Worm (Caenorhabditis elegans) whole organism, L3 larva: ENCODE results near the gene F25E5.16.

Experiments
- ZK546.5 ChIP-seq: sonication (generic microtip); optimal IDR thresholded peaks from 2 replicates; lab custom pipeline; 2017; ENCODE audit warnings: missing biosample characterization, missing genetic modification characterization
- ama-1 ChIP-seq: fragments of 150-350 bp; optimal IDR thresholded peaks from 2 replicates; lab custom pipeline; 2018
- ceh-82 ChIP-seq: fragments of 150-350 bp; optimal IDR thresholded peaks from 2 replicates; lab custom pipeline; 2014; ENCODE audit warnings: missing biosample characterization, missing genetic modification characterization
- daf-12 ChIP-seq: fragments of 150-350 bp; optimal IDR thresholded peaks from 2 replicates; lab custom pipeline; 2014; ENCODE audit warnings: missing biosample characterization, missing genetic modification reagents, missing genetic modification characterization
- egl-5 ChIP-seq: fragments of 150-350 bp; optimal IDR thresholded peaks from 2 replicates; lab custom pipeline; 2017; ENCODE audit warnings: missing biosample characterization, missing genetic modification reagents, missing genetic modification characterization, inconsistent platforms
- elt-3 ChIP-seq, 3 experiments: fragments of 150-350 bp in 1 of 3; sonication (generic microtip) in 2 of 3; optimal IDR thresholded peaks; 2 replicates in 2 of 3; 4 replicates in 1 of 3; lab custom pipeline; 2014 to 2017; ENCODE audit warnings: missing biosample characterization in 3 of 3, missing genetic modification characterization in 3 of 3
- fkh-10 ChIP-seq: sonication (generic microtip); optimal IDR thresholded peaks from 2 replicates; lab custom pipeline; 2017; ENCODE audit warnings: missing biosample characterization, missing genetic modification reagents, missing genetic modification characterization
- fkh-2 ChIP-seq: fragments of 150-350 bp; optimal IDR thresholded peaks from 2 replicates; lab custom pipeline; 2014; ENCODE audit warnings: missing biosample characterization, missing genetic modification reagents, missing genetic modification characterization
- fos-1 ChIP-seq: fragments of 150-350 bp; optimal IDR thresholded peaks from 2 replicates; lab custom pipeline; 2014; ENCODE audit warnings: missing biosample characterization, missing genetic modification characterization
- hmg-11 ChIP-seq: sonication (generic microtip); optimal IDR thresholded peaks from 2 replicates; lab custom pipeline; 2016; ENCODE audit warnings: missing genetic modification characterization, missing compliant biosample characterization
- jun-1 ChIP-seq: fragments of 150-350 bp; optimal IDR thresholded peaks from 2 replicates; lab custom pipeline; 2014; ENCODE audit warnings: missing biosample characterization, missing genetic modification reagents, missing genetic modification characterization
- lin-15B ChIP-seq: fragments of 150-350 bp; optimal IDR thresholded peaks from 2 replicates; lab custom pipeline; 2014; ENCODE audit warnings: missing biosample characterization, missing genetic modification characterization
- lin-39 ChIP-seq: fragments of 150-350 bp; optimal IDR thresholded peaks from 2 replicates; lab custom pipeline; 2018; ENCODE audit warnings: missing biosample characterization, missing genetic modification reagents, missing genetic modification characterization
- lsy-12 ChIP-seq: sonication (generic microtip); optimal IDR thresholded peaks from 2 replicates; lab custom pipeline; 2016; ENCODE audit warnings: mild to moderate bottlenecking, missing genetic modification characterization, missing compliant biosample characterization
- mdl-1 ChIP-seq: fragments of 150-350 bp; optimal IDR thresholded peaks from 2 replicates; lab custom pipeline; 2014; ENCODE audit warnings: missing biosample characterization, missing genetic modification characterization
- mml-1 ChIP-seq: fragments of 150-350 bp; sonication (generic microtip); optimal IDR thresholded peaks from 3 replicates; lab custom pipeline; 2014; ENCODE audit warnings: missing biosample characterization, missing genetic modification characterization
- nfya-1 ChIP-seq: sonication (generic microtip); optimal IDR thresholded peaks from 2 replicates; lab custom pipeline; 2017; ENCODE audit warnings: missing genetic modification characterization, mild to moderate bottlenecking, missing compliant biosample characterization, antibody characterized with exemption, moderate library complexity; ENCODE audit not compliant: insufficient read depth
- nhr-11 ChIP-seq: fragments of 150-350 bp; optimal IDR thresholded peaks from 2 replicates; lab custom pipeline; 2014; ENCODE audit warnings: missing biosample characterization, missing genetic modification characterization
- nhr-12 ChIP-seq: fragments of 150-350 bp; optimal IDR thresholded peaks from 2 replicates; lab custom pipeline; 2014; ENCODE audit warnings: missing biosample characterization, missing genetic modification characterization
- nhr-23 ChIP-seq: fragments of 150-350 bp; optimal IDR thresholded peaks from 2 replicates; lab custom pipeline; 2014; ENCODE audit warnings: missing biosample characterization, missing genetic modification reagents, missing genetic modification characterization
- nhr-237 ChIP-seq: fragments of 150-350 bp; optimal IDR thresholded peaks from 2 replicates; lab custom pipeline; 2014; ENCODE audit warnings: missing biosample characterization, missing genetic modification characterization
- nhr-25 ChIP-seq: sonication (generic microtip); optimal IDR thresholded peaks from 2 replicates; lab custom pipeline; 2017; ENCODE audit warnings: missing biosample characterization, missing genetic modification characterization
- nhr-43 ChIP-seq: sonication (generic microtip); optimal IDR thresholded peaks from 2 replicates; lab custom pipeline; 2016; ENCODE audit warnings: mild to moderate bottlenecking, missing genetic modification characterization, missing compliant biosample characterization; ENCODE audit not compliant: poor library complexity, severe bottlenecking
- nhr-77 ChIP-seq: fragments of 150-350 bp; optimal IDR thresholded peaks from 2 replicates; lab custom pipeline; 2014; ENCODE audit warnings: missing biosample characterization, missing genetic modification characterization
- pha-4 ChIP-seq: fragments of 150-350 bp; optimal IDR thresholded peaks from 2 replicates; lab custom pipeline; 2014; ENCODE audit warnings: missing biosample characterization, missing genetic modification reagents, missing genetic modification characterization
- pqm-1 ChIP-seq: fragments of 150-350 bp; optimal IDR thresholded peaks from 2 replicates; lab custom pipeline; 2017; ENCODE audit warnings: missing biosample characterization, missing genetic modification characterization, inconsistent platforms
- skn-1 ChIP-seq: fragments of 150-350 bp; optimal IDR thresholded peaks from 2 replicates; lab custom pipeline; 2014; ENCODE audit warnings: missing biosample characterization, missing genetic modification characterization
- snpc-4 ChIP-seq: fragments of 150-350 bp; optimal IDR thresholded peaks from 2 replicates; lab custom pipeline; 2014; ENCODE audit warnings: missing biosample characterization, missing genetic modification characterization
- tbx-2 ChIP-seq: sonication (generic microtip); optimal IDR thresholded peaks from 2 replicates; lab custom pipeline; 2016; ENCODE audit warnings: mild to moderate bottlenecking, missing genetic modification characterization, missing compliant biosample characterization
- unc-62 ChIP-seq: fragments of 150-350 bp; sonication (generic microtip); optimal IDR thresholded peaks from 4 replicates; lab custom pipeline; 2014; ENCODE audit warnings: missing biosample characterization, missing genetic modification reagents, missing genetic modification characterization
- ztf-11 ChIP-seq: fragments of 150-350 bp; optimal IDR thresholded peaks from 2 replicates; lab custom pipeline; 2014; ENCODE audit warnings: missing biosample characterization, missing genetic modification characterization

F25E5.16 gene

ce11 chrV:7435376-7436204 lies 2.5 kb upstream of the F25E5.16 start, which contains the start of the genes ddo-2 and F25E5.8:
Gene ddo-2 (minus strand): TSS chrV:7435705.
Gene F25E5.8 (plus strand): TSS chrV:7435930.
- TF ChIP-seq skn-1 (tag; lab: Kevin White, UChicago) = no peak
- TF ChIP-seq unc-62 (GFP tag; lab: Kevin White, UChicago) = no peak
- no peak for TF ChIP-seq ceh-82 (tag; lab: Kevin White, UChicago)
- TF ChIP-seq hmg-11 (tag; lab: Kevin White, UChicago) = peak; percentile 11
- TF ChIP-seq fkh-10 (GFP tag; lab: Kevin White, UChicago) = no peak
- peak; percentile 70 for TF ChIP-seq nhr-23 (tag; lab: Kevin White, UChicago)
- no peak for TF ChIP-seq nhr-237 (tag; lab: Kevin White, UChicago)
- TF ChIP-seq nhr-12 (tag; lab: Kevin White, UChicago) = no peak
- peak; percentile 46 for TF ChIP-seq nhr-43 (tag; lab: Kevin White, UChicago)
- TF ChIP-seq pqm-1 = no peak
- TF ChIP-seq fkh-2 (tag; lab: Kevin White, UChicago) = no peak
- peak; percentile 14 for TF ChIP-seq nhr-25 (tag; lab: Kevin White, UChicago)

DNA sequence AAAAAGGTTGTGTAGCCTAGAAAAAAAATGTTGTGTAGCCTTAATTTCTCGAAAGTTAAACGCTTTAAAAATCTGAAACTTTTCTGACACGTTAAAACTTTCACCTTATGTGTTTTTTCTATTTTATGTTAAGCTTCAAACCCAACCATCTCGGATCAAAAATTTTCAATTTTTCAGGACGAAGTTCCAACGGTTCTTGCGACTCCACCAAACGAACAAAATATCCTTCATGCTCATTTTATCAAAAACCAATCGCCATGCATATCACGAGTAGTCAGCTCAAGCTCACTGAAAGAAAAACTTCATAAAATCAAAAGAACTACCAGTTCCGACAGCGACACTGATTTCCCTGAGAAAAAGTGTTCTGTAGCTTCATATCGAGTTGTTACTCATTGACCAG lies 1.6 kb upstream of the F25E5.16 start:
- TF ChIP-seq fos-1 (tag; lab: Kevin White, UChicago) = no peak
- no peak for TF ChIP-seq nfya-1 (tag; lab: Kevin White, UChicago)
- no peak for TF ChIP-seq jun-1
- no peak for TF ChIP-seq fkh-2 (tag; lab: Kevin White, UChicago)
- TF ChIP-seq egl-5 (tag; lab: Kevin White, UChicago) = no peak
- TF ChIP-seq elt-3 (tag; optimal IDR thresholded peaks at IDR 0.05; lab: Kevin White, UChicago) = no peak
- no peak for TF ChIP-seq ceh-82 (tag; lab: Kevin White, UChicago)
- TF ChIP-seq nhr-12 (tag; lab: Kevin White, UChicago) = no peak
- no peak for TF ChIP-seq daf-12 (tag; lab: Kevin White, UChicago)
- TF ChIP-seq nhr-237 (tag; lab: Kevin White, UChicago) = no peak
- no peak for TF ChIP-seq ama-1 (lab: Kevin White, UChicago)
- TF ChIP-seq, all 47 proteins: peak for 0

DNA sequence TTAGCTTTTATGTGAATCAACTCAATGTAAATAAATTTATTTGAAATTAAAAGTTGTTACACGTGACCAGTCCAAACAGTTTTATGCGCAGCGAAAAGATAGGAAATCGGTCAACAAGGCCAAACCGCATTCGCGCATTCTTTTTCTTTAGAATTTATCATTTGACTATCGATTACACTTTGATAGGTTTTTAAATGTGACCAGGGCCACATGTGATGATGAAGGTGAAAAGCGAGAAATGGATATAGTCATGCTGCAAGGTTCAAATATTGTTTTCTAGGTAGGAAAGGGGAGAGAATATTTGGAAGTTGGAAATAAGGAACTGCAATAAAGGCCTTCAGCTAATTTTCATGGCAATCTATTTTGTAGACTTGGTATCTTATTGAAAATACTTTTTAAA lies 1.2 kb upstream of the F25E5.16 start:
- TF ChIP-seq nhr-25 (tag; lab: Kevin White, UChicago) = peak; percentile 78
- peak; percentile 72 for TF ChIP-seq nhr-23 (tag; lab: Kevin White, UChicago)
- peak; percentile 90 for TF ChIP-seq nhr-43 (tag; lab: Kevin White, UChicago)
- no peak for TF ChIP-seq nhr-77 (tag; lab: Kevin White, UChicago)
- no peak for TF ChIP-seq mml-1
- no peak for TF ChIP-seq daf-12 (tag; lab: Kevin White, UChicago)
- TF ChIP-seq nhr-237 (tag; lab: Kevin White, UChicago) = no peak
- peak; percentile 14 for TF ChIP-seq pha-4 (tag; lab: Kevin White, UChicago)
- peak; percentile 28 for TF ChIP-seq tbx-2 (tag; lab: Kevin White, UChicago)
- TF ChIP-seq nfya-1 (tag; lab: Kevin White, UChicago) = peak; percentile 16
- TF ChIP-seq ama-1 (lab: Kevin White, UChicago) = peak; percentile 98
- TF ChIP-seq elt-3 (tag; optimal IDR thresholded peaks at IDR 0.05; lab: Kevin White, UChicago) = peak in 2 of 3 experiments; percentile 14 to 91

- TF ChIP-seq mdl-1 (tag; lab: Kevin White, UChicago) (no peak), snpc-4 (tag; lab: Kevin White, UChicago) (peak; percentile 32), lin-39 (tag; lab: Kevin White, UChicago) (peak; percentile 3), nfya-1 (tag; lab: Kevin White, UChicago) (peak; percentile 51), ama-1 (lab: Kevin White, UChicago) (peak; percentile 10), tbx-2 (tag; lab: Kevin White, UChicago) (no peak), fkh-10 (GFP tag; lab: Kevin White, UChicago) (peak; percentile 28), lsy-12 (tag; lab: Kevin White, UChicago) (no peak), lin-15B (tag; lab: Kevin White, UChicago) (peak; percentile 7), ZK546.5 (tag; lab: Kevin White, UChicago) (no peak), nhr-11 (tag; lab: Kevin White, UChicago) (no peak), skn-1 (tag; lab: Kevin White, UChicago) (no peak), ztf-11 (tag; lab: Kevin White, UChicago) (no peak), daf-12 (tag; lab: Kevin White, UChicago) (no peak)
These were observed 547 bp upstream of the F25E5.16 start, which contains the start of gene F25E5.9 for ce11 chrV:7437538-7437937. Gene F25E5.9 (minus strand): TSS chrV:7437919.
